Worm (Caenorhabditis elegans): Measurements from ENCODE around the gene str-187.

Gene str-187

DNA sequence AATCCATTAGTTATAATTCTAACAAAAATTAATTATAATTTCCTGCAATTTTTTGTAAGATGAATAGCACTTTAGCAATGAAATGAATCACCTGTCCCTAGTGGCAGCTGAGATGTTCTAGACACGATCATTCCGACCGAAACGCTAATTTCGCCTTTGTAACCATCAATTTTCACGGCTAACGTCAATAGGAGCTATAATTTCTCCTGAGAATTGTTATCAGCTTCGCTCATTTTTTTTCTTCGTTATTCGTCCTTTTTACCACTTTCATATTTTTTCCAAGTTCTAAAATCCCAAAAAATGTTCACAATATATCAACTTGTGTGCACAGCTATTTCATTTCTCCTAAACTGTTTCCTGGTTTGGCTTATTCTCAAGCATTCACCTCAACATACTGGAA, at the start of gene str-187:
str-187 (plus strand) TSS at position 301 of the 400 bp plus-strand sequence.
- TF ChIP-seq unc-62 (GFP tag; optimal IDR thresholded peaks at IDR 0.05), result no peak

DNA sequence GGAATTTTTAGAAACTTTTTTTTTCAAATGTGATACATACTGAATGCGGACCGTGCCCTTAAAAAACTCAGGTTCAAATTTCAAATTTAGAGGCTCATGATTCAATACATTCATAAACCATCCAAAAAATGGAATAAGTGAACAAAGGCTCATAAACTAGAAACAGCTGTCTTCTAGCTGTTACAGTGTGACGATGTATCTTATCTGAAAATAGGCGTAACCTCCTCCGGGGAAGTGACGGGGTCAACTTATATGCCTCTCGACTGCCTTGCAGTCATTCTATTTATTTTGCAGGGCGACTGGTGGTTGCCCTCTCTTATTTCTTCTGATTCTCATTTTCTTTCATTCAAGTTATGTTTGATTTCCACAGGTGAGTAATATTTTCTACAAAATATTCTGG, 49.3 kb upstream of the str-187 start, which contains the start of gene Y116A8B.1:
Y116A8B.1 (plus strand) TSS at position 301 of the 400 bp plus-strand sequence.
- TF ChIP-seq unc-62 (GFP tag; optimal IDR thresholded peaks at IDR 0.05), result no peak

DNA sequence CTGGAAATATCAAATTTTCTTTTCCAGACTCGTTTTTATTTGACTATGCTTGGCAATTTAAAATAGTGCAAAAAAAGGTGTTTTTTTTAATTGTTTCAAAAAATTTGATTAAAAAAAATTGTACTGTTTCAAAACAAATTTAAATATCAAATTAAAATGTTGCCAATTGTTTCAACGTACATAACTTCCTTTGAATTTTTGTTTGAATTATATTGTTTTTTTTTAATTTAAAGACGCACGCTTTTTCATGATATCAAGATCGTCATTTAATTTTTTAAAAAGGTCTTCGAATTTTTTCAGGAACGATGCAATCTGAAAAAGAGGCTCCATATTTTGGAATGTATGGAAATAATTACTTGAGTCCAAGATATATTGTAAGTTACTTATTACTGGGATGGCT, 41.9 kb upstream of the str-187 start, which contains the start of gene Y116A8B.4:
Y116A8B.4 (plus strand) TSS at position 301 of the 400 bp plus-strand sequence.
- TF ChIP-seq unc-62 (GFP tag; optimal IDR thresholded peaks at IDR 0.05), result no peak

DNA sequence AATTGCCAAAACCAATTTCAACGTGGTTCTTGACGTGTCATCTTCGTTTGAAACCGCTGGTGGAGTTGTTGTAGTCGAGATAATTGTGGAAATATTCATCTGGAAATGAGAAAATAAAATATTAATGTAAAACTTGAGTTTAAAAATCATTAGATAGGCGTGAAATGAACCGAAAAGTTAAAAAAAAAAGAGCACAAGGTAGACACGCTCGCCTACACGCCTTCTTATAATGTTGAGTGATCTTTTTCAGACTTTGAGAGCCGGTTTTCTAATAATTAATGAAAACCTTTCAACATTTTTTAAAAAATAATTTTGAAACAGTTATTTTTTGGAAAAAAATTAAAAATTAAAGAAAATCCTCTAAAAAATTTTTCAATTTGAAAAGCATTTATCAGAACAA, 34.4 kb upstream of the str-187 start, which contains the start of gene npr-32:
npr-32 (minus strand) TSS at position 101 of the 400 bp plus-strand sequence.
- no peak for TF ChIP-seq unc-62 (GFP tag; optimal IDR thresholded peaks at IDR 0.05)

DNA sequence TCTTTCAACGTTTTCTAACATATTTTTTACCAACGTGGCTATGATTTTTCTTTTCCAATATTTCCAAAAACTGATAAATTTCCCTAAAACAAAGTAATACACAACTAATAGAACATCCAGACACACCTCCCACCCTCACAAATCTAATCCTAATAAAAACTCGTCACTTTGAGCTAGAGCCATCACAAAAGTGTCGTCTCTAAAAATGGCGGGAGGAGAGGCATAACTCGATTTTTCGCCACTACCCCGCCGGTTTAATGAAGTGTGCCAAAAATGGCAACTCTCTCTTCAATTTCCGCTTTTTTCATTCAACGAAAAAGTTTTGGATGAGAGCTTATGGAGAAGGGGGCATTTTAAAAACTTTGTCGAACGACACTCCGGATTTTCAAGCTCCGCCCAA, 32.5 kb upstream of the str-187 start:
- no peak for TF ChIP-seq unc-62 (GFP tag; optimal IDR thresholded peaks at IDR 0.05)

DNA sequence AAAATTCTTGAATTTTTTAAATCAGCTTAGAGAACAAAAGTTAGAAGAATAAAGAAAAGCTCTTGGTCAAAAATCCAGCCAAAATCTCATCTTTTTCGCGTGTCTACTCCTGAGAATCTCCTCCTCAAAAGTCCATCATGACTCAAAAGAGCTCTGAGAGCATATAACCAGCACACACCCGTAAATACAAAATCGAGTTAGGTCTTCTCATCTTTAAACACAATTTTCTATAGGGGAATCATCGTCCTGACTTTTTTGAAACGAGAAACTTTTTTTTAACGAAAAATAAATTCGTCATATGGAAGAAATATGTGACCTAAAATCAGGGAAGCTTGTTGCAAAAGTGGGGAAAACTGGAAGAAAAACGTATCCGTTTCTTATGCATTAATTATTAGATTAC, 31.9 kb upstream of the str-187 start:
- no peak for TF ChIP-seq unc-62 (GFP tag; optimal IDR thresholded peaks at IDR 0.05)

DNA sequence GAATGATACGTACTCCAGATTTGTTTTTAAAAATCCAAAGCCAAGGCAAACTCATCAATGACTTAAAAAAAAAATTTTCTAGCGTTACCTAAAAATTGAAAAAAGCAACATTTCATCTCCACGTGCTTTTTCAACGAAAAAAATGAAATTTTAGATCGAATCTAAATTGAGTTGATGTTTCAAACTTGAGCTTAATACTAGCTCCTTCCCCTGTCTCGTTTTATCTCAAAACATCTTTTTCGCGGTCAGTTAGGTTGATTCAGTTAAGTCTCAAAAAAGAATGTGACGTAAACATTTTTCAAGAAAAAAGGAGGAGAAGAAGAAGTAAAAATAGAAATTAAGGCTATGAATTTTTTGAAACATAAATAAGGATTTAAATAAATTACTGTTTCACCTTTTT, 28.4 kb upstream of the str-187 start:
- TF ChIP-seq unc-62 (GFP tag; optimal IDR thresholded peaks at IDR 0.05), result no peak

DNA sequence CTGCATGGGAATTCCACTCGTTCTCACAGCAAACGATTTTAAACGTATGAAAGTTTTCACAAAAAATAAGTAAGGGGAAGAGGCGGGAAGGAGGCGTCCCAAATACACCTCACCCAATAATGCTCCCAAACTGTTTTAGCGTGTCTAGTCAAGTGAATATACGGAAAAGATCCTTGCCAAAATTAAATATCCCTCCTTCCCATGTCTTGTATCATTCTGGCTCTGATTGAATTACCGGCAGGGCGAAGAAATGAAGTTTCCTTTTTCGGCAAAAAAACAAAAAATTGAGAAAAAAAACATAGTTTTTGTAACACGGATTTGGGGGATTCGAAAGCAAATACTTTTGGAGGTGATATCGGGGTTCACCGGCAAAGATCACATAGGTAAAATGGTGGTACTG, 26.4 kb upstream of the str-187 start:
- no peak for TF ChIP-seq unc-62 (GFP tag; optimal IDR thresholded peaks at IDR 0.05)

DNA sequence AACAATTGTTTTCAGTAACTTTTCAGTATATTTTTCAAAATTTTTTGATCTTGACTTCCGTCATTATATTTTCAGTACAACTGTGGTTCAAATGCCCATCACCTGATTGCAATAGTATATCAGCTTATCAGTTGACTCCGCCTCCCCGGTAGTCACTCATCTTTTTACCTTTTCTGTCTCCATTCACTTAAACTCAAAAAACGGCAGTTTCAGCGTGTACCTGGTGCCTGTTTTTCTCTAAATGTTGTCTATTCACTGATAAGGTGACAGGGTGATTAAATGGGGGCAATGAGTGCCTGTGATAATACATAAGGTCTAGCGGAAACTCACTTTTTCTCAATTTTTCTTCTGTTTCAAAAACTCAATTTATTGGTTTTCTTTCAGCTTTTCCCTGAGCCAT, 20.2 kb upstream of the str-187 start, which contains the start of gene ZK550.2:
ZK550.2 (plus strand) TSS at position 385 of the 400 bp plus-strand sequence.
- TF ChIP-seq unc-62 (GFP tag; optimal IDR thresholded peaks at IDR 0.05), result no peak

DNA sequence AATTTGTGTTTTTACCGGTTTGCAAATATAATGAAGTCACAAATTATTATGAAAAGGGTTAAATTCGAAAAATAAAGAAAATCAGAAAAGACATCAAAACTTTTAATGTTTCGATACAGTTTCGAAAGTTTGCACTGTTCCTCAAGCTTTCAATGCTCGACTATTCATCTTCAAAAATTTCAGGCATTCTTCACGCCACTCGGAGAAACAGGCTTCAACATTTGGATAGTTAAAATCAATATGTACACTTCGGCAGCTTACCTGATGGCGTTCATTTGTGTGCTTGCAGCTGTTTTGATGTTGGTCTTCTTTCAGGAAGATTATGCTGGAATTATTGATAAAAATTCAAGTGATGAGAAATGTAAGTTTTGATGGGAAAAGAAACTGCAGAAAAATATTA, 18.2 kb upstream of the str-187 start:
- TF ChIP-seq unc-62 (GFP tag; optimal IDR thresholded peaks at IDR 0.05), result no peak

DNA sequence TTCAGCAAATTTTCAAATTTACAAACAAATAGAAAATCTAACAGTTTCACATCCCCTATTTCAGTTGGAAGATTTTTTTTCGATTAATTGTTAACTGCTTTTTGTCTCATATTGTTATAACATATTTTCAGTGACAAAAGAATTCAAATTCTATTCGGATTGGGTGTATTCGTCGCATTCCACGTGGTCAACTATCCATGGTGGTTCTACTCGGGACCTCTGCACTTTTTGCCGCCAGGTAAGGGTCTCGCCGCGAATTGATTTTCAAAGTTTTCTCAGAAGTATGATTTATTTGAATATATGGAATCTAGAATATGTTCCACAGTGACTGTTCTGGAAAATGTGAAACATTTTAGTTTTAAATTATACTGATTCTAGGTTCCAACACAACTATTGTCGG, 16.8 kb upstream of the str-187 start:
- no peak for TF ChIP-seq unc-62 (GFP tag; optimal IDR thresholded peaks at IDR 0.05)

DNA sequence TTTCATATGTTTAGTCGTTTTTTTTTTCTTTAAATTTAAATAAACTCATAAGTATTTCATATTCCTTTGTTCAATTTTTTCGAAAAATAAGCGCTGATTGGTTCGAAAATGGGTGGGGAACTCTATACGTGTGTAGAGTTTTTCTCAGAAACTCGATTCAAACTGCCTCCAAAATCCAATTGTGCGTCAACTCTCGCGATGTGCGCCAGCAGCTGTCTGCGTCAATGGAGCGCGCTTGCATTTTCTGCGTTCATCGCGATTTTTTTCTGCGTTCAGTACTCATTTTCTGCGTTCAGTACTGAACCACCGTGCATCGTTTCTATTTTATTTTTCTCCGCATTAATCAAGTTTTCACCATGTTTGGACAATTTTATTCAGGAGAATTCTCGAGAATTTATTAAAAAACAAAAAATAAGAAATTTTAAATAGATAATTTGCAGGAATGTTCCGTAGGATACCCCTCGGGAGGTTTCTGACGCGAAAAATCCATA, 15.6 kb upstream of the str-187 start, which contains the start of gene eelo-2:
eelo-2 (plus strand) TSS at position 441 of the 491 bp plus-strand sequence.
- no peak for TF ChIP-seq unc-62 (GFP tag; optimal IDR thresholded peaks at IDR 0.05)

DNA sequence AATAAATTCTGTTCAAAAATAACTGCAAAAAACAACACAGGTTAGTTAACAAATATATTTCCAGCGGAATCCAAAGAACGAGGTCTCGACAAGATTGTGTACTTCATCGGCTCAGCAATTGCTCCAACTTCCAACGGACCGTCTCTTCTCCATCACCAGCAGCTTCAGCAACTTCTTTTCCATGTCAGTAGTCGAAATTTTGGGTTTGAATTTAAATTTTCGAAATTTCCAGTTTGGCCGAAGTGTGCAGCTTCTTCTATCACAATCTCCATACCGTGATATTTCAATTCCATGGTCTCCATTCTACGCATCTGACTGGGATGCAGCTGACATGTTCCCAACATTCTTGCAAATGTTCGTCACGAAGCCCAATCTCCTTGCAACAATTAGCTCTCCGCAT, 11.9 kb upstream of the str-187 start:
- no peak for TF ChIP-seq unc-62 (GFP tag; optimal IDR thresholded peaks at IDR 0.05)

DNA sequence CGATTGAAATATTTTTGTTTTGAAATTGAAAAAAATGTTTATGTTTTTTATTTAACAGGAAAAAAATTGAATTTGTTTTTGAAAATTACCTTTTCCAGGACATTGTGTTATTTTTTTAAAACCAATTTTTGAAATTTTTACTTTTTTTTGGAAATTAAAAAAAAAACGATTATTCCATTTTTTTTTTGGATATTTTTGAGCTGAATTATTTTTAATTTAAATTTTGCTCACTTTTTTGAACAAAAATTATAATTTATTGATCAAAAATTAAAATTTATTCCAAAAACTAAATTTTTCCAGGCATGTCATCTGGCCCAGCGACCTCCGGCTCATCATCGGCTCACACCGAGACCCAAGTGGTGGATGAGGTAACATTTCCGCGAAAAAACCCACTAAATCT, 10.4 kb upstream of the str-187 start, which contains the start of gene gtf-2E1:
gtf-2E1 (plus strand) TSS at position 301 of the 400 bp plus-strand sequence.
- TF ChIP-seq unc-62 (GFP tag; optimal IDR thresholded peaks at IDR 0.05), result no peak

DNA sequence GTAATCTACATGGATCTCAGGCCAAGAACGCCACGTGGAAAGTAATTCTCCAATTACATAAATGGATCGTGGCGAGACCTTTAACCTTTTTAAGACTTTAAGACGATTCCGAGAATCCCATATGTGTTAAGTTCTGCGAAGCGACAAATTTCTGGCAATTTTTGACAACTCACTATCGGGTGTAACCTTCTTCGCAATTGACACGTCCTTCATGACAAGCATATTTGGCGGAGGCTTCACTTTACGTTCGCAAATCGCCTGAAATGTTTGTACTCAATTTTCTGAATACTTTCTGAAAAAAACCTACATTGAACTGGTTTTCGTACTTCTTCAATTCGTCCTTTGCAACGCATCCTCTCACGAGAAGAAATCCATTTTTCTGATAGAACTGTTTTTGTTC, 6.6 kb upstream of the str-187 start:
- no peak for TF ChIP-seq unc-62 (GFP tag; optimal IDR thresholded peaks at IDR 0.05)

DNA sequence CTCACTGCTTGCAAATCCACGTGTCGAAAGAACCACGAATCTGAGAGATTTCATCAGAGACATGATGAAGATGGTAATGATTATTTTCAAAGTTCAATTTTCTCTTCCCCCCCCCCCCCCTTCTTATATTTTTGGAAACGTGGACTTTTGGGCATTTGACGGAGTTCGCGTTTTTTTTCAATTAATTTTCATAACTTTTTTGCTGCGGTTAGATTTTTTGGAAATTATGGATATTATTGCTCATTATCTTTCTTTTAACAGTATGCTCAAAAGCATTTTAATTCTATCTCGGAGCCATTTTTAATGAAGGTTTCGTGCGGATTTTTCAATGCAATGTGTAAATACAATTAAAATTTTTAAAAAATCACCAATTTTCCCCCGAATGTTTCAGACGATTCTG, 6.1 kb upstream of the str-187 start, which contains the start of gene phyh-1:
phyh-1 (minus strand) TSS at position 101 of the 400 bp plus-strand sequence.
- TF ChIP-seq unc-62 (GFP tag; optimal IDR thresholded peaks at IDR 0.05), result no peak

DNA sequence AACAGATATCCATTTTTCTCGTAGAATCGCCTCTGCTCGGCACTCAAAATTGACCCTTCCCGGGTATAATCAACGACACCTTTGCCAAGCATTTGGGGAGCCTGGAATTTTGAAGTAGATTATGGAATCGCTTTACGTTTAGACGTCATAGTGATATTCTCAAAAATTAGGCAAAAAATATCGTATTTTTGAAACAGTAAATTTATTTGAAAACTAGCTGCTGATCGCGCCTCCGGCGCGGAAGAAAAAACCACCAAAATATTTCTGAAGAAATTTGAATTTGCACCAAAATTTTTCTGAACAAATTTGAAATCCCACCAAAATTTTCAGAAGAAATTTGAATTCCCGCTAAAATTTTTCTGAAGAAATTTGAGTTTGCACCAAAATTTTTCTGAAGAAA, 3.0 kb upstream of the str-187 start, which contains the start of gene ZK550.6:
ZK550.6 (minus strand) TSS at position 101 of the 400 bp plus-strand sequence.
- no peak for TF ChIP-seq unc-62 (GFP tag; optimal IDR thresholded peaks at IDR 0.05)

DNA sequence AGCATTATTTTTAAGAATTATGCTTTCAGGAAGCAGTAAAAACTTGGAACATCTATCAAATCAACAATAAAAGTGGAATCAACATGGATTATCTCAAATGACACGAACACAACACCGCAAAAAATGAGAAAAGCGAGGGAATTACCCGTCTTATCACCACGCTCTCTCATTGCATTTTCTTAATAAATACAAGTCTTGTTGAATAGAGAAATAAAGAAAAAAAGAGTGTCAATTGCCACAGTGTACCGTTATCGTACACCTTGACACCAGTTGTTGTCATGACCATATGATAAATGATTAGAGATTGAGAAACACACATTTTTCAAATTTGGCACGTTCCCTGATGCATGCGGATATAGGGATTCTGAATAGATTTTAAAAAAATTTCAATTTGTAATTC, 1.7 kb upstream of the str-187 start:
- TF ChIP-seq unc-62 (GFP tag; optimal IDR thresholded peaks at IDR 0.05), result no peak

All from whole organism, dauer.